Fruit fly (Drosophila melanogaster) whole organism, pupa: ENCODE data around the gene CG17681.

Experiments used
- CG10348 ChIP-seq: fragments of 200-800 bp; sonication (Bioruptor generic); IDR thresholded peaks from 2 replicates; pipeline ENCODE4 v1.3.6; 2022; ENCODE audit warnings: missing biosample characterization, missing genetic modification characterization
- CG12605 ChIP-seq: fragments of 200-800 bp; sonication (Bioruptor generic); IDR thresholded peaks from 2 replicates; pipeline ENCODE4 v1.3.6; 2022; ENCODE audit warnings: missing biosample characterization, missing genetic modification characterization
- CG13204 ChIP-seq: fragments of 200-800 bp; sonication (Bioruptor generic); optimal IDR thresholded peaks from 2 replicates; lab custom pipeline; 2018; ENCODE audit warnings: missing biosample characterization, mild to moderate bottlenecking, missing genetic modification characterization, moderate library complexity
- CG14655 ChIP-seq: fragments of 200-800 bp; sonication (Bioruptor generic); optimal IDR thresholded peaks from 3 replicates; lab custom pipeline; 2017; ENCODE audit warnings: mild to moderate bottlenecking, missing biosample characterization, missing genetic modification reagents, missing genetic modification characterization
- CG15710 ChIP-seq: fragments of 200-800 bp; sonication (Bioruptor generic); optimal IDR thresholded peaks from 2 replicates; lab custom pipeline; 2018; ENCODE audit warnings: missing biosample characterization, mild to moderate bottlenecking, missing genetic modification characterization, moderate library complexity
- CG17806 ChIP-seq: fragments of 200-800 bp; sonication (Bioruptor generic); optimal IDR thresholded peaks from 2 replicates; lab custom pipeline; 2018; ENCODE audit warnings: missing biosample characterization, mild to moderate bottlenecking, missing genetic modification characterization, moderate library complexity
- CG32121 ChIP-seq: fragments of 200-800 bp; sonication (Bioruptor generic); IDR thresholded peaks from 2 replicates; pipeline ENCODE4 v1.3.6; 2022; ENCODE audit warnings: missing biosample characterization, missing genetic modification characterization
- CG34367 ChIP-seq: fragments of 200-800 bp; sonication (Bioruptor generic); optimal IDR thresholded peaks from 2 replicates; lab custom pipeline; 2018; ENCODE audit warnings: missing biosample characterization, mild to moderate bottlenecking, missing genetic modification characterization
- CG4496 ChIP-seq: fragments of 200-800 bp; sonication (Bioruptor generic); IDR thresholded peaks from 3 replicates; pipeline ENCODE4 v1.3.6; 2022; ENCODE audit warnings: missing biosample characterization, missing genetic modification characterization
- CG8159 ChIP-seq: fragments of 200-800 bp; sonication (Bioruptor generic); optimal IDR thresholded peaks from 3 replicates; lab custom pipeline; 2018; ENCODE audit warnings: missing biosample characterization, mild to moderate bottlenecking, missing genetic modification characterization, moderate library complexity
- CG8301 ChIP-seq: fragments of 200-800 bp; sonication (Bioruptor generic); optimal IDR thresholded peaks from 2 replicates; lab custom pipeline; 2018; ENCODE audit warnings: missing biosample characterization, mild to moderate bottlenecking, missing genetic modification characterization
- CG9948 ChIP-seq: fragments of 200-800 bp; sonication (Bioruptor generic); optimal IDR thresholded peaks from 2 replicates; lab custom pipeline; 2018; ENCODE audit warnings: missing biosample characterization, mild to moderate bottlenecking, missing genetic modification characterization, moderate library complexity
- D1 ChIP-seq: fragments of 200-800 bp; sonication (Bioruptor generic); optimal IDR thresholded peaks from 2 replicates; lab custom pipeline; 2018; ENCODE audit warnings: missing biosample characterization, mild to moderate bottlenecking, missing genetic modification characterization, moderate library complexity
- EcR ChIP-seq: fragments of 200-800 bp; sonication (Bioruptor generic); optimal IDR thresholded peaks from 3 replicates; lab custom pipeline; 2019; ENCODE audit warnings: missing biosample characterization, missing genetic modification characterization, mild to moderate bottlenecking, moderate library complexity, missing genetic modification reagents
- Ets98B ChIP-seq: fragments of 200-800 bp; sonication (Bioruptor generic); IDR thresholded peaks from 2 replicates; pipeline ENCODE4 v1.3.6; 2022; ENCODE audit warnings: missing biosample characterization, missing genetic modification characterization
- Pif1A ChIP-seq: fragments of 200-800 bp; sonication (Bioruptor generic); optimal IDR thresholded peaks from 3 replicates; lab custom pipeline; 2016; ENCODE audit warnings: missing biosample characterization, missing genetic modification characterization
- Pif1B ChIP-seq: fragments of 200-800 bp; sonication (Bioruptor generic); optimal IDR thresholded peaks from 3 replicates; lab custom pipeline; 2016; ENCODE audit warnings: missing biosample characterization, missing genetic modification characterization
- Snoo ChIP-seq: fragments of 200-800 bp; sonication (Bioruptor generic); optimal IDR thresholded peaks from 3 replicates; lab custom pipeline; 2017; ENCODE audit warnings: missing biosample characterization, mild to moderate bottlenecking, missing genetic modification characterization, inconsistent platforms
- fd96Ca ChIP-seq: fragments of 200-800 bp; sonication (Bioruptor generic); IDR thresholded peaks from 3 replicates; pipeline ENCODE4 v1.3.6; 2022; ENCODE audit warnings: missing biosample characterization, missing genetic modification characterization
- gl ChIP-seq: fragments of 200-800 bp; sonication (Bioruptor generic); optimal IDR thresholded peaks from 2 replicates; lab custom pipeline; 2018; ENCODE audit warnings: missing biosample characterization, mild to moderate bottlenecking, missing genetic modification characterization
- rn ChIP-seq: fragments of 200-800 bp; sonication (Bioruptor generic); IDR thresholded peaks from 2 replicates; pipeline ENCODE4 v1.3.6; 2022; ENCODE audit warnings: missing biosample characterization, missing genetic modification characterization

CG17681 gene

DNA sequence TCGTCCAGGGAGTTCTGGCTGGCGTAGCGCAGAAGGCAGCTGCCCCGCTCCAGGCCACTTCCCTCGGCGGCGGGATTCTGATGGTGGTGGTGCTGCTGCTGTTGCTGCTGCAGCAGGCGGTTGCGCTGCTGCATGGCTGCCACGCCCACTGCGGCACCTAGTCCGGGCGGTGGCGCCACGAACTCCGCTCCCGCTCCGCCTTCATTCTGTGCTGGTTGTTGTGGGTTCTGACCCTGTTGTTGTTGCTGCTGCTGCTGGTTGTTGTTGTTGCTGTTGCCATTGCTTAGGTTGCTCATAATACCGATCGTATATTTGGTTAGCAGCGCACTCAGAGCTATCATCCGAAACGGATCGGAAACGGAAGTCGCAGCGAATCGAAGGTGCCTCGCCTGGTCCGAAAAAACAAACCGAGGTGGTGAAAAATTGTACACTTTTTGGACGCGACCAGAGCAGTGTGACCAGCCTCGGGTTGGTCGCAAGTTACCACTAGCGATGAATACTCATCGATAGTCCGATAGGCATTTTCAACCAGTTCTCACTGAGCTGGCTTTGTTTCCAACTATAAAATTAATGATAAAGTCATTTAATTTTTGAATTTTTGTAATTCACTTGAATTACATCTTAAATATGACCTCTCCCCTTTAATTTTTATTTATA is 15.2 kb upstream of the CG17681 start, which contains the start of gene kel:
Gene kel (minus strand): TSS at position 493 of the 657 bp plus-strand sequence.
- 0 out of 3 replicates have a peak, but pooled peaks have one; percentile 34 for TF ChIP-seq fd96Ca
- TF ChIP-seq EcR (GFP tag; lab: Kevin White, UChicago) = peak; percentile 19
- no peak for TF ChIP-seq Pif1B (GFP tag; lab: Kevin White, UChicago)
- peak; percentile 85 for TF ChIP-seq D1 (tag; lab: Kevin White, UChicago)
- TF ChIP-seq CG9948 = no peak
- TF ChIP-seq CG14655 = no peak
- TF ChIP-seq CG10348 (GFP tag; lab: Robert Waterston, UW) = no peak
- TF ChIP-seq Snoo = peak; percentile 31
- TF ChIP-seq CG8159 (tag; lab: Kevin White, UChicago) = no peak
- TF ChIP-seq CG34367 = no peak
- no peak for TF ChIP-seq Pif1A
- TF ChIP-seq CG15710 (tag; lab: Kevin White, UChicago) = no peak
- TF ChIP-seq gl = peak; percentile 33
- no peak; the same call in 1 of the 2 replicates for TF ChIP-seq Ets98B (GFP tag; lab: Robert Waterston, UW)
- TF ChIP-seq CG32121 (GFP tag; lab: Robert Waterston, UW) = no peak
- no peak for TF ChIP-seq CG4496
- no peak for TF ChIP-seq CG12605 (GFP tag; lab: Robert Waterston, UW)
- no peak for TF ChIP-seq rn (GFP tag; lab: Robert Waterston, UW)
- TF ChIP-seq CG17806 (tag; lab: Kevin White, UChicago) = no peak
- TF ChIP-seq CG13204 (GFP tag; lab: Kevin White, UChicago) = no peak
- TF ChIP-seq CG8301 (tag; lab: Kevin White, UChicago) = no peak

DNA sequence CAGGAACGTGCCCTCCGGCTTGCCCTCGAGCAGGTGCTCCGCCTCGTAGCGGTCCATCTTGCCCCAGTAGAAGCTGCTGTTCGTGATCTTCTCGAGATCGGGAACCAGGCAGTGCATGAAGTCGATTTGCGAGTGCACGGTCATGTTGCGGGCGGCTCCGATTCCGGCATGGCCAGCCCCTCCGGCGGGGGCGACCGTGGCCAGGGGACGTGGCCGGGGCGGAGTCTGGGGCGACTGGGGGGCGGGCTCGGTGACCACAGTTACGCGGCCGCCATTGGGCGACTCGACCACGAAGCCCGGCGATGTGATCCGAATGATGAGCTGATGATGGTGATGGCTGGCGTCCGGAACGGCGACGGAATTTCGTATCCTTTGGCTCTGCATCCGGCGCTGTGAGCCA is 12.4 kb upstream of the CG17681 start:
- TF ChIP-seq Pif1B (GFP tag; lab: Kevin White, UChicago) (no peak), CG34367 (no peak), CG14655 (no peak), CG9948 (no peak), CG8301 (tag; lab: Kevin White, UChicago) (no peak), CG4496 (no peak), CG17806 (tag; lab: Kevin White, UChicago) (no peak), CG10348 (GFP tag; lab: Robert Waterston, UW) (no peak), CG12605 (GFP tag; lab: Robert Waterston, UW) (no peak), D1 (tag; lab: Kevin White, UChicago) (no peak), CG15710 (tag; lab: Kevin White, UChicago) (no peak)

DNA sequence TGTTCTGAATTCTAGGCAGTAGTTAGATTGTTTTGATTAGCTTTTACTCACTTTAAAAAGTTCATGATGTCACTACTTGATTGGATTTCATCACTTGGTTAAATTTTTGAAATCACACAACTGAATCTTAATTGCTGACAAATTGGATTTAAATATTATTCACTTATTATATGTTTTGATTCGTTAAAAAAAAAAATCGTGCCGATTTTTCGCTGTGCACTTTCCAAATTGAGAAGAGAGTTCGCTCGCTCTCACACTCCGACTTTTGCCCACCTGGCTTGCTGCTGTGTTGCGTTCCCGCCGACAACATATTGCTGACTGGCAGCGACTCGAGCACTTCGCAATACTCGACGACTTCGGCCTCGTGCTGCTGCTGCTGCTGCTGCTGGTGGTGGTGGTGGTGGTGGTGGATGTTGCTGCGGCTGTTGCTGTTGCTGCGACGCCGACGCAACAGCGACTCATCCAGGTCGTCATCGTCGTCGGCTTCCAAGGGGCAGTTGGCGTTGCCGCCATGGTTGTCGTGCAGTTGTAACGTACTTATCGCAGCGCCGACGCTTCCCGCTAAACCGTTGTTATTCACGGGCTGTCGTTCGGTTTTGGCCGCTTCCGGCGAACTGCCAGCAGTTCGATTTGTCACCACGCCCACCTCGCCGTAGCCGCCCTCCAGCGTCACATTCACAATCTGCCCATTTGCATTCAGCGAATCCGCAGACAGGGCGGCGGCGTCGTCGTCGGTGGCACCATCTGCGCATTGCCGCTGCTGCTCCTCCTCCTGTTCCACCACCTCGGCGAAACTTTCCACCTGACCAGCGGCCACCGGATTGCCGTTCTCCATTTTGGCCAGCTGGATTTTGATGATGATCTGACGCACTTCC is 11.2 kb upstream of the CG17681 start:
- TF ChIP-seq Pif1B (GFP tag; lab: Kevin White, UChicago) (peak; percentile 50), CG8159 (tag; lab: Kevin White, UChicago) (peak; percentile 62), CG34367 (peak; percentile 30), CG17806 (tag; lab: Kevin White, UChicago) (peak; percentile 50), CG15710 (tag; lab: Kevin White, UChicago) (peak; percentile 45), fd96Ca (peak; percentile 70; the same call in 2 of the 3 replicates), CG32121 (GFP tag; lab: Robert Waterston, UW) (peak; percentile 77), CG4496 (peak; percentile 77), CG8301 (tag; lab: Kevin White, UChicago) (peak; percentile 76), CG13204 (GFP tag; lab: Kevin White, UChicago) (peak; percentile 93), Ets98B (GFP tag; lab: Robert Waterston, UW) (peak; percentile 79), Snoo (peak; percentile 57), Pif1A (peak; percentile 71), CG12605 (GFP tag; lab: Robert Waterston, UW) (peak; percentile 62; the same call in 1 of the 2 replicates), EcR (GFP tag; lab: Kevin White, UChicago) (peak; percentile 42), rn (GFP tag; lab: Robert Waterston, UW) (peak; percentile 46), CG14655 (no peak), CG10348 (GFP tag; lab: Robert Waterston, UW) (no peak), D1 (tag; lab: Kevin White, UChicago) (peak; percentile 21), gl (peak; percentile 20), CG9948 (peak; percentile 48)

dm6 chr2L:18143176-18143575 is 9.7 kb upstream of the CG17681 start:
- TF ChIP-seq CG13204 (GFP tag; lab: Kevin White, UChicago) = no peak
- TF ChIP-seq CG15710 (tag; lab: Kevin White, UChicago) = no peak
- TF ChIP-seq CG32121 (GFP tag; lab: Robert Waterston, UW) = no peak
- TF ChIP-seq Pif1B (GFP tag; lab: Kevin White, UChicago) = no peak
- TF ChIP-seq CG17806 (tag; lab: Kevin White, UChicago) = no peak
- no peak for TF ChIP-seq CG9948
- no peak for TF ChIP-seq CG8301 (tag; lab: Kevin White, UChicago)
- no peak for TF ChIP-seq EcR (GFP tag; lab: Kevin White, UChicago)
- TF ChIP-seq gl = no peak

dm6 chr2L:18144268-18144834 is 8.6 kb upstream of the CG17681 start:
- TF ChIP-seq CG10348 (GFP tag; lab: Robert Waterston, UW) = no peak
- no peak for TF ChIP-seq CG34367
- no peak for TF ChIP-seq CG15710 (tag; lab: Kevin White, UChicago)
- no peak for TF ChIP-seq CG12605 (GFP tag; lab: Robert Waterston, UW)
- no peak for TF ChIP-seq CG17806 (tag; lab: Kevin White, UChicago)
- no peak for TF ChIP-seq CG4496
- TF ChIP-seq EcR (GFP tag; lab: Kevin White, UChicago) = no peak
- no peak for TF ChIP-seq CG8301 (tag; lab: Kevin White, UChicago)
- no peak for TF ChIP-seq CG13204 (GFP tag; lab: Kevin White, UChicago)
- TF ChIP-seq Pif1A = no peak
- no peak for TF ChIP-seq Snoo
- no peak for TF ChIP-seq Pif1B (GFP tag; lab: Kevin White, UChicago)
- no peak for TF ChIP-seq gl
- TF ChIP-seq Ets98B (GFP tag; lab: Robert Waterston, UW) = no peak
- TF ChIP-seq, all 21 proteins: peak for 0
